Worm (Caenorhabditis elegans) whole organism, L3 larva: ENCODE measurements around the gene srxa-8.
A peak's percentile ranks its signal among the peaks of the same experiment; 100 is the strongest.

ENCODE experiments used
- ceh-16 ChIP-seq: sonication (generic microtip); optimal IDR thresholded peaks from 2 replicates; lab custom pipeline; 2017; ENCODE audit warnings: missing biosample characterization, missing genetic modification characterization
- ceh-28 ChIP-seq: fragments of 150-350 bp; optimal IDR thresholded peaks from 2 replicates; lab custom pipeline; 2014; ENCODE audit warnings: missing biosample characterization, missing genetic modification reagents, missing genetic modification characterization
- ceh-82 ChIP-seq: fragments of 150-350 bp; optimal IDR thresholded peaks from 2 replicates; lab custom pipeline; 2014; ENCODE audit warnings: missing biosample characterization, missing genetic modification characterization
- ceh-9 ChIP-seq: sonication (generic microtip); optimal IDR thresholded peaks from 2 replicates; lab custom pipeline; 2018; ENCODE audit warnings: missing biosample characterization, missing genetic modification characterization
- daf-12 ChIP-seq: fragments of 150-350 bp; optimal IDR thresholded peaks from 2 replicates; lab custom pipeline; 2014; ENCODE audit warnings: missing biosample characterization, missing genetic modification reagents, missing genetic modification characterization
- elt-1 ChIP-seq: fragments of 150-350 bp; optimal IDR thresholded peaks from 2 replicates; lab custom pipeline; 2014; ENCODE audit warnings: missing biosample characterization, missing genetic modification characterization
- elt-2 ChIP-seq: sonication (generic microtip); optimal IDR thresholded peaks from 2 replicates; lab custom pipeline; 2016; ENCODE audit warnings: missing genetic modification reagents, mild to moderate bottlenecking, missing genetic modification characterization, missing compliant biosample characterization
- elt-3 ChIP-seq, 3 experiments: fragments of 150-350 bp in 1 of 3; sonication (generic microtip) in 2 of 3; optimal IDR thresholded peaks; 2 replicates in 2 of 3; 4 replicates in 1 of 3; lab custom pipeline; 2014 to 2017; ENCODE audit warnings: missing biosample characterization in 3 of 3, missing genetic modification characterization in 3 of 3
- fkh-10 ChIP-seq: sonication (generic microtip); optimal IDR thresholded peaks from 2 replicates; lab custom pipeline; 2017; ENCODE audit warnings: missing biosample characterization, missing genetic modification reagents, missing genetic modification characterization
- fkh-2 ChIP-seq: fragments of 150-350 bp; optimal IDR thresholded peaks from 2 replicates; lab custom pipeline; 2014; ENCODE audit warnings: missing biosample characterization, missing genetic modification reagents, missing genetic modification characterization
- fos-1 ChIP-seq: fragments of 150-350 bp; optimal IDR thresholded peaks from 2 replicates; lab custom pipeline; 2014; ENCODE audit warnings: missing biosample characterization, missing genetic modification characterization
- jun-1 ChIP-seq: fragments of 150-350 bp; optimal IDR thresholded peaks from 2 replicates; lab custom pipeline; 2014; ENCODE audit warnings: missing biosample characterization, missing genetic modification reagents, missing genetic modification characterization
- lin-39 ChIP-seq: fragments of 150-350 bp; optimal IDR thresholded peaks from 2 replicates; lab custom pipeline; 2018; ENCODE audit warnings: missing biosample characterization, missing genetic modification reagents, missing genetic modification characterization
- lsy-12 ChIP-seq: sonication (generic microtip); optimal IDR thresholded peaks from 2 replicates; lab custom pipeline; 2016; ENCODE audit warnings: mild to moderate bottlenecking, missing genetic modification characterization, missing compliant biosample characterization
- mml-1 ChIP-seq: fragments of 150-350 bp; sonication (generic microtip); optimal IDR thresholded peaks from 3 replicates; lab custom pipeline; 2014; ENCODE audit warnings: missing biosample characterization, missing genetic modification characterization
- nhr-11 ChIP-seq: fragments of 150-350 bp; optimal IDR thresholded peaks from 2 replicates; lab custom pipeline; 2014; ENCODE audit warnings: missing biosample characterization, missing genetic modification characterization
- nhr-12 ChIP-seq: fragments of 150-350 bp; optimal IDR thresholded peaks from 2 replicates; lab custom pipeline; 2014; ENCODE audit warnings: missing biosample characterization, missing genetic modification characterization
- nhr-23 ChIP-seq: fragments of 150-350 bp; optimal IDR thresholded peaks from 2 replicates; lab custom pipeline; 2014; ENCODE audit warnings: missing biosample characterization, missing genetic modification reagents, missing genetic modification characterization
- nhr-237 ChIP-seq: fragments of 150-350 bp; optimal IDR thresholded peaks from 2 replicates; lab custom pipeline; 2014; ENCODE audit warnings: missing biosample characterization, missing genetic modification characterization
- nhr-28 ChIP-seq: fragments of 150-350 bp; optimal IDR thresholded peaks from 2 replicates; lab custom pipeline; 2014; ENCODE audit warnings: missing biosample characterization, missing genetic modification characterization
- nhr-43 ChIP-seq: sonication (generic microtip); optimal IDR thresholded peaks from 2 replicates; lab custom pipeline; 2016; ENCODE audit warnings: mild to moderate bottlenecking, missing genetic modification characterization, missing compliant biosample characterization; ENCODE audit not compliant: poor library complexity, severe bottlenecking
- nhr-67 ChIP-seq: fragments of 150-350 bp; optimal IDR thresholded peaks from 2 replicates; lab custom pipeline; 2014; ENCODE audit warnings: missing biosample characterization, missing genetic modification characterization
- nhr-76 ChIP-seq: fragments of 150-350 bp; sonication (generic microtip); optimal IDR thresholded peaks from 5 replicates; lab custom pipeline; 2014; ENCODE audit warnings: missing biosample characterization, missing genetic modification characterization
- pha-4 ChIP-seq: fragments of 150-350 bp; optimal IDR thresholded peaks from 2 replicates; lab custom pipeline; 2014; ENCODE audit warnings: missing biosample characterization, missing genetic modification reagents, missing genetic modification characterization
- sea-2 ChIP-seq: fragments of 150-350 bp; sonication (generic microtip); optimal IDR thresholded peaks from 4 replicates; lab custom pipeline; 2014; ENCODE audit warnings: missing biosample characterization, missing genetic modification reagents, missing genetic modification characterization
- skn-1 ChIP-seq: fragments of 150-350 bp; optimal IDR thresholded peaks from 2 replicates; lab custom pipeline; 2014; ENCODE audit warnings: missing biosample characterization, missing genetic modification characterization
- snpc-4 ChIP-seq: fragments of 150-350 bp; optimal IDR thresholded peaks from 2 replicates; lab custom pipeline; 2014; ENCODE audit warnings: missing biosample characterization, missing genetic modification characterization
- tbx-2 ChIP-seq: sonication (generic microtip); optimal IDR thresholded peaks from 2 replicates; lab custom pipeline; 2016; ENCODE audit warnings: mild to moderate bottlenecking, missing genetic modification characterization, missing compliant biosample characterization
- unc-39 ChIP-seq: sonication (generic microtip); optimal IDR thresholded peaks from 4 replicates; lab custom pipeline; 2017; ENCODE audit warnings: missing biosample characterization, missing genetic modification characterization
- ztf-11 ChIP-seq: fragments of 150-350 bp; optimal IDR thresholded peaks from 2 replicates; lab custom pipeline; 2014; ENCODE audit warnings: missing biosample characterization, missing genetic modification characterization
- ztf-4 ChIP-seq: fragments of 150-350 bp; optimal IDR thresholded peaks from 2 replicates; lab custom pipeline; 2014; ENCODE audit warnings: missing biosample characterization, missing genetic modification characterization

The srxa-8 gene

DNA sequence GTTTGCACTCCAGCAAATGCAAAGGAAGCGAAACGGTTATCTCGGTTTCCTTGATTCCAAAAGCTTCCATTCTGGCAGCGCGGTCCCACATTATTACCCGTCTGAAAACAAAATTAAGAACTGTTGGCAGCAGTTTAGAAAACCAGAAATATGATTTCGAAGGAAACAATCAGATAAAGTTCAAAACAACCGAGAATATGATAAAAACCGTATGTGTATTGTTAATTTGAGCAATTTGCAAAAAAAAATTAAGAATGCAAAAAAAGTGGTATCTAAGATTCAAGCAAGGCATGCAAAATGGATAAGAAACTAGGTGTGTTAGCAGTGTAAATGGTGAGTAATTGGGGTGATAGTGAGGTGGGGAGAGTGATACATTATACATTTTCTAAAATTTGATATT lies 19.9 kb downstream of the srxa-8 start, which contains the start of gene R04D3.4:
R04D3.4 (minus strand) TSS at position 101 of the 400 bp plus-strand sequence.
- TF ChIP-seq lin-39 (tag; lab: Kevin White, UChicago), result no peak
- no peak for TF ChIP-seq nhr-76 (tag; lab: Kevin White, UChicago)
- no peak for TF ChIP-seq nhr-237 (tag; lab: Kevin White, UChicago)
- TF ChIP-seq tbx-2, result no peak
- TF ChIP-seq snpc-4 (tag; lab: Kevin White, UChicago), result no peak
- no peak for TF ChIP-seq jun-1
- no peak for TF ChIP-seq elt-1 (tag; lab: Kevin White, UChicago)
- TF ChIP-seq lsy-12, result no peak
- no peak for TF ChIP-seq ztf-11 (tag; lab: Kevin White, UChicago)
- no peak for TF ChIP-seq pha-4
- no peak for TF ChIP-seq unc-39 (tag; lab: Kevin White, UChicago)

DNA sequence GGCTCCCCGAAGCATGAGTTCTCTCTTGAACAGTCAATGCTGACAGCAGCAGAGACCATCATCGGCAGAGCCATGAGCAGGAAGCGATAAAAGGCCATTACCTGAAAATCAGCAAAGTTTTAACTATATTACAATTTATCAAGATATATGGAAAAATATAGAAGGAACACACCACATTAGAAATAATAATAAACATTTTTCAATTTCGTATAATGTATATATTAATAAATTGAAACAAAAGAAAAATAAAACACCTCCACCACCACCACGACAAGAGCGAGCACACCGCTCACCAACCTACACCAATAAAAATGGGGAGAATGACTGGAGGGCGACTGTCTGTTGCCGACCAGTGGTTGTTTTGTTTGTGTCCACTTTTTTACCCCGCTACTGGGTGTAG lies 22.1 kb downstream of the srxa-8 start, which contains the start of gene R04D3.2:
R04D3.2 (minus strand) TSS at position 101 of the 400 bp plus-strand sequence.
- TF ChIP-seq ceh-82, result no peak
- no peak for TF ChIP-seq sea-2 (GFP tag; lab: Kevin White, UChicago)
- TF ChIP-seq nhr-28 (tag; lab: Kevin White, UChicago), result no peak
- no peak for TF ChIP-seq ceh-9 (tag; lab: Kevin White, UChicago)
- TF ChIP-seq ceh-28, result no peak
- no peak for TF ChIP-seq elt-2 (tag; lab: Kevin White, UChicago)
- TF ChIP-seq fkh-10 (GFP tag; lab: Kevin White, UChicago), result no peak
- no peak for TF ChIP-seq pha-4
- TF ChIP-seq, all 47 proteins: peak for 0

DNA sequence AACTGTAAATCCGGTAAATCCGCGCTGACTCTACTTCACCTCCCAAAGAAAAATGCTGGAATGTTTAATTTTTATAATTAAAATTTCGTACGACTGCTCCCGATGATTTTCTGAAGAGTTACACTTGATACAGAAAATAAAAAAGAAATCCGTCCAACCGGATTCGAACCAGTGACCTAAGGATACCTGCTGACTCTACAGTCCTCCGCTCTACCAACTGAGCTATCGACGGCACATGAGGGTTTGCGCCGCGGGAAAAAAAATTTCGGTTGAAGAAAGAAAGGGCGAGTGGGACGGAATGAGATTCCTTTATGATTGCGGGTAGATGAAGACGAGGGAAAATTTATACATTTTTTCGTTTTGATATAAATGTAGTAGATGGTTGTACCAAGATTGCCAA lies 24.0 kb downstream of the srxa-8 start:
- no peak for TF ChIP-seq nhr-237 (tag; lab: Kevin White, UChicago)
- no peak for TF ChIP-seq elt-2 (tag; lab: Kevin White, UChicago)
- no peak for TF ChIP-seq skn-1 (tag; lab: Kevin White, UChicago)
- no peak for TF ChIP-seq nhr-11 (tag; lab: Kevin White, UChicago)

DNA sequence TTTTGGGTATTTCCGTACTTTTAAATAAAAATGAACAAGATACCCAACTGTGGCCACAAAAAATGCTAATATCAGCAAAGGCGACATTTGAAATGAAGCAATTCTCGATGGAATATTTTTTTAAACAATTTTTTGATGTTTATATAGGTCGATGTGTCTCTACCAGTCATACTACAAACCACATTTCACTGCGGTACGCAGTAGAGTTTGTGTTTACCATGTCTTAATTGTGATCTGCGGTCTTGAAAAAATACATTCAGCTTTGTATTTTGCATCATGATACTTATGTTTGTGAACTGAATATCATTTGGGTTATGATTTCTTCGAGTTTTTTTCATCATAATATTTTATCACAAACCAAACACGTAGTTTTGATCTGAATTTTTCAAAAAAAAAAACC lies 24.6 kb downstream of the srxa-8 start, which contains the start of gene cyp-14A4:
cyp-14A4 (minus strand) TSS at position 107 of the 400 bp plus-strand sequence.
- TF ChIP-seq nhr-43 (no peak), mml-1 (no peak), lsy-12 (no peak), fkh-2 (tag; lab: Kevin White, UChicago) (no peak), nhr-76 (tag; lab: Kevin White, UChicago) (no peak), sea-2 (GFP tag; lab: Kevin White, UChicago) (no peak), nhr-67 (tag; lab: Kevin White, UChicago) (no peak), unc-39 (tag; lab: Kevin White, UChicago) (no peak), nhr-11 (tag; lab: Kevin White, UChicago) (no peak), ceh-82 (no peak), ceh-9 (tag; lab: Kevin White, UChicago) (no peak), ceh-16 (tag; lab: Kevin White, UChicago) (no peak), skn-1 (tag; lab: Kevin White, UChicago) (no peak), elt-1 (tag; lab: Kevin White, UChicago) (no peak), ceh-28 (no peak)

DNA sequence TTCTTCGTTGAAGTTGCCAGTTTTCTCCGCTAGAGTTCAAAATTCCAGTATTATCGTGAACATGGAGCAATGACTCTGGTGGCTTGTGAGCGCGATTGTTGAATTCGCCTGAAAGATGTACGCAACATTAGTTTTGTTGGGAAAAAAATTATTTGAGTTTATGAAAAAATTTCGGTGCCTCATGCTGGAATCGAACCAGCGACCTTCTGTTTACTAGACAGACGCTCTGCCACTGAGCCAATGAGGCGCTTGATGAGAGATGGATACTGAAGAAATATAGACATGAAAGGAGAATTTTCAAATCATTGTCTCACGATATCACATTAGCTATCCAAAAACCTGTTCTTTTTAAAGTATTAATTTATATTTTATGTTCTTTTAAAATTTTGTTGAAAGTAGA lies 25.2 kb downstream of the srxa-8 start:
- TF ChIP-seq fos-1 (tag; lab: Kevin White, UChicago), result no peak
- TF ChIP-seq elt-3 (tag; optimal IDR thresholded peaks at IDR 0.05; lab: Kevin White, UChicago), result no peak
- TF ChIP-seq nhr-12, result no peak
- peak; percentile 16 for TF ChIP-seq elt-2 (tag; lab: Kevin White, UChicago)
- no peak for TF ChIP-seq unc-39 (tag; lab: Kevin White, UChicago)
- TF ChIP-seq nhr-43, result peak; percentile 62

DNA sequence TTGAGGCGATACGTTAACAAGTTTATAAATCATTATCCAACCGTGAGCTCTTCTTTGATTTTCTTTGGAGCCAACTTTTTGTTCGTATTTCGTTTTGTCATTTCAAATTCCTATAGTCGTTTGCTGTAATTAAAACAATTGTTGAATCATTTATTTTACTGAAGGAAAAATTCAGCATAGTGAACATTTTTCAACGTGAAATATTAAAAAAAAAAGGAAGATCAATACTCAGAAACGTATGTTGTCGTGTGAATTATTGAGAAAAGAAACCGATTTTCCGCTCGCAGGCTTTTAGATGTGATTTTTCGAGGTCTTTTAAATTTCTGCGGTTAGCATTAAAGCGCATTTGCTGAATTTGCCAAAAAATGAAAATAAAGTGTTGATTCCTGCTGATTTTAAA lies 29.8 kb downstream of the srxa-8 start, which contains the start of gene phf-33:
phf-33 (minus strand) TSS at position 101 of the 400 bp plus-strand sequence.
- TF ChIP-seq ztf-4 (tag; lab: Kevin White, UChicago), result no peak
- no peak for TF ChIP-seq pha-4
- TF ChIP-seq elt-1 (tag; lab: Kevin White, UChicago), result no peak
- TF ChIP-seq snpc-4 (tag; lab: Kevin White, UChicago), result no peak
- TF ChIP-seq daf-12 (tag; lab: Kevin White, UChicago), result no peak
- no peak for TF ChIP-seq elt-3 (tag; optimal IDR thresholded peaks at IDR 0.05; lab: Kevin White, UChicago)
- TF ChIP-seq nhr-28 (tag; lab: Kevin White, UChicago), result no peak
- no peak for TF ChIP-seq unc-39 (tag; lab: Kevin White, UChicago)
- TF ChIP-seq sea-2 (GFP tag; lab: Kevin White, UChicago), result no peak
- TF ChIP-seq elt-2 (tag; lab: Kevin White, UChicago), result no peak
- TF ChIP-seq ceh-28, result no peak
- no peak for TF ChIP-seq nhr-23 (tag; lab: Kevin White, UChicago)
